Worm (Caenorhabditis elegans) whole organism, L4 larva: ENCODE data around the gene srh-7.

Source experiments
- F26F4.8 ChIP-seq: fragments of 200-800 bp; sonication (Bioruptor generic); conservative IDR thresholded peaks from 2 replicates; pipeline ENCODE4 v1.3.6; 2022; ENCODE audit warnings: missing genetic modification characterization, missing compliant biosample characterization
- T20F7.1 ChIP-seq: fragments of 200-800 bp; sonication (Bioruptor generic); optimal IDR thresholded peaks from 2 replicates; lab custom pipeline; 2018; ENCODE audit warnings: mild to moderate bottlenecking, missing genetic modification characterization, missing compliant biosample characterization
- T26A8.4 ChIP-seq: fragments of 200-800 bp; sonication (Bioruptor generic); IDR thresholded peaks from 2 replicates; pipeline ENCODE4 v1.3.6; 2022; ENCODE audit warnings: missing genetic modification characterization, missing compliant biosample characterization
- Y105C5A.15 ChIP-seq: fragments of 200-800 bp; sonication (Bioruptor generic); IDR thresholded peaks from 2 replicates; pipeline ENCODE4 v1.3.6; 2022; ENCODE audit warnings: missing genetic modification characterization, missing compliant biosample characterization
- ama-1 ChIP-seq: fragments of 150-350 bp; optimal IDR thresholded peaks from 2 replicates; lab custom pipeline; 2014; ENCODE audit warnings: inconsistent platforms, mixed read lengths
- ces-1 ChIP-seq: fragments of 150-350 bp; sonication (generic microtip); optimal IDR thresholded peaks from 4 replicates; lab custom pipeline; 2014; ENCODE audit warnings: missing biosample characterization, missing genetic modification reagents, missing genetic modification characterization
- daf-19 ChIP-seq: fragments of 200-800 bp; sonication (Bioruptor generic); conservative IDR thresholded peaks from 2 replicates; pipeline ENCODE4 v1.3.6; 2022; ENCODE audit warnings: missing genetic modification characterization, missing compliant biosample characterization
- dmd-8 ChIP-seq: fragments of 200-800 bp; sonication (Bioruptor generic); IDR thresholded peaks from 2 replicates; pipeline ENCODE4 v1.3.6; 2022; ENCODE audit warnings: missing genetic modification characterization, missing compliant biosample characterization
- dmd-9 ChIP-seq: fragments of 200-800 bp; sonication (Bioruptor generic); IDR thresholded peaks from 2 replicates; pipeline ENCODE4 v1.3.6; 2022; ENCODE audit warnings: missing genetic modification reagents, missing genetic modification characterization, missing compliant biosample characterization
- dpl-1 ChIP-seq: fragments of 150-350 bp; optimal IDR thresholded peaks from 2 replicates; lab custom pipeline; 2014; ENCODE audit warnings: missing biosample characterization, missing genetic modification reagents, missing genetic modification characterization
- dve-1 ChIP-seq: sonication (generic microtip); optimal IDR thresholded peaks from 2 replicates; lab custom pipeline; 2017; ENCODE audit warnings: antibody characterized with exemption, mild to moderate bottlenecking, missing genetic modification characterization, missing compliant biosample characterization; ENCODE audit not compliant: insufficient read depth
- hif-1 ChIP-seq, 2 experiments: sonication (generic microtip); optimal IDR thresholded peaks; 2 replicates each; lab custom pipeline; 2016 to 2017; ENCODE audit warnings: missing compliant biosample characterization in 2 of 2, missing genetic modification characterization in 2 of 2, missing genetic modification reagents in 2 of 2, missing genotype in 2 of 2, mild to moderate bottlenecking in 1 of 2
- jun-1 ChIP-seq: fragments of 150-350 bp; optimal IDR thresholded peaks from 2 replicates; lab custom pipeline; 2014; ENCODE audit warnings: missing biosample characterization, missing genetic modification reagents, missing genetic modification characterization
- lin-29 ChIP-seq: fragments of 200-800 bp; sonication (Bioruptor generic); IDR thresholded peaks from 2 replicates; pipeline ENCODE4 v1.3.6; 2022; ENCODE audit warnings: missing genetic modification reagents, missing genetic modification characterization, missing compliant biosample characterization
- lin-38 ChIP-seq: fragments of 200-800 bp; sonication (Bioruptor generic); IDR thresholded peaks from 2 replicates; pipeline ENCODE4 v1.3.6; 2022; ENCODE audit warnings: missing genetic modification reagents, missing genetic modification characterization, missing compliant biosample characterization
- madf-5 ChIP-seq, 2 experiments: fragments of 200-800 bp; sonication (Bioruptor generic); IDR thresholded peaks; 2 replicates each; pipeline ENCODE4 v1.3.6; 2022; ENCODE audit warnings: missing compliant biosample characterization in 2 of 2, missing genetic modification characterization in 2 of 2
- madf-9 ChIP-seq: fragments of 200-800 bp; sonication (Bioruptor generic); conservative IDR thresholded peaks from 2 replicates; pipeline ENCODE4 v1.3.6; 2022; ENCODE audit warnings: missing genetic modification reagents, missing genetic modification characterization, missing compliant biosample characterization
- mep-1 ChIP-seq: fragments of 150-350 bp; sonication (generic microtip); optimal IDR thresholded peaks from 3 replicates; lab custom pipeline; 2014; ENCODE audit warnings: missing biosample characterization, missing genetic modification characterization
- mxl-2 ChIP-seq: fragments of 200-800 bp; sonication (Bioruptor generic); conservative IDR thresholded peaks from 2 replicates; pipeline ENCODE4 v1.3.6; 2022; ENCODE audit warnings: missing genetic modification reagents, missing genetic modification characterization, missing compliant biosample characterization
- mxl-3 ChIP-seq: fragments of 200-800 bp; sonication (Bioruptor generic); optimal IDR thresholded peaks from 2 replicates; lab custom pipeline; 2018; ENCODE audit warnings: mild to moderate bottlenecking, missing genetic modification characterization, missing compliant biosample characterization
- nhr-11 ChIP-seq: fragments of 150-350 bp; optimal IDR thresholded peaks from 2 replicates; lab custom pipeline; 2014; ENCODE audit warnings: missing biosample characterization, missing genetic modification characterization
- nhr-28 ChIP-seq: fragments of 150-350 bp; optimal IDR thresholded peaks from 2 replicates; lab custom pipeline; 2014; ENCODE audit warnings: missing biosample characterization, missing genetic modification characterization
- pha-4 ChIP-seq, 2 experiments: fragments of 150-350 bp in 1 of 2; fragments of 200-800 bp in 1 of 2; sonication (Bioruptor generic) in 1 of 2; IDR thresholded peaks in 1 of 2; optimal IDR thresholded peaks in 1 of 2; 2 replicates each; pipeline versions ENCODE4 v1.3.6 to Lab custom; 2014 to 2022; ENCODE audit warnings: missing genetic modification characterization in 2 of 2, missing genetic modification reagents in 2 of 2, missing biosample characterization in 1 of 2, missing compliant biosample characterization in 1 of 2
- pqm-1 ChIP-seq: sonication (generic microtip); optimal IDR thresholded peaks from 2 replicates; lab custom pipeline; 2017; ENCODE audit warnings: missing biosample characterization, missing genetic modification characterization
- set-16 ChIP-seq: fragments of 200-800 bp; sonication (Bioruptor generic); IDR thresholded peaks from 2 replicates; pipeline ENCODE4 v1.3.6; 2022; ENCODE audit warnings: missing genetic modification reagents, missing genetic modification characterization, missing compliant biosample characterization
- spr-3 ChIP-seq: fragments of 200-800 bp; sonication (Bioruptor generic); optimal IDR thresholded peaks from 2 replicates; lab custom pipeline; 2018; ENCODE audit warnings: mild to moderate bottlenecking, missing genetic modification characterization, missing compliant biosample characterization
- tra-1 ChIP-seq: fragments of 200-800 bp; sonication (Bioruptor generic); IDR thresholded peaks from 2 replicates; pipeline ENCODE4 v1.3.6; 2022; ENCODE audit warnings: missing genetic modification reagents, missing genetic modification characterization, missing compliant biosample characterization
- unc-39 ChIP-seq: sonication (generic microtip); optimal IDR thresholded peaks from 2 replicates; lab custom pipeline; 2017; ENCODE audit warnings: missing biosample characterization, missing genetic modification characterization
- unc-62 ChIP-seq, 3 experiments: fragments of 150-350 bp in 1 of 3; sonication (generic microtip); optimal IDR thresholded peaks in 2 of 3; peaks in 1 of 3; 1 replicate in 1 of 3; 2 replicates in 2 of 3; lab custom pipeline; 2014 to 2017; ENCODE audit warnings: missing biosample characterization in 3 of 3, missing genetic modification characterization in 3 of 3, missing genetic modification reagents in 3 of 3, missing genotype in 1 of 3
- zfp-2 ChIP-seq: sonication (generic microtip); optimal IDR thresholded peaks from 2 replicates; lab custom pipeline; 2016; ENCODE audit warnings: mild to moderate bottlenecking, missing genetic modification characterization, missing compliant biosample characterization
- ztf-11 ChIP-seq: fragments of 150-350 bp; optimal IDR thresholded peaks from 2 replicates; lab custom pipeline; 2014; ENCODE audit warnings: missing biosample characterization, missing genetic modification characterization
- ztf-7 ChIP-seq: fragments of 150-350 bp; optimal IDR thresholded peaks from 2 replicates; lab custom pipeline; 2014; ENCODE audit warnings: missing biosample characterization, missing genetic modification characterization

Gene srh-7

ce11 chrV:4041853-4042424 lies 33.9 kb downstream of the srh-7 start, which contains the start of the genes C49G7.10 and irg-2 (continued):
- no peak for TF ChIP-seq madf-5 (GFP tag; IDR thresholded peaks at IDR 0.05; lab: Robert Waterston, UW)
- TF ChIP-seq pha-4 (GFP tag; IDR thresholded peaks at IDR 0.05; lab: Robert Waterston, UW), result no peak
- no peak for TF ChIP-seq pha-4 (tag; optimal IDR thresholded peaks at IDR 0.05; lab: Kevin White, UChicago)
- TF ChIP-seq set-16 (GFP tag; lab: Robert Waterston, UW), result no peak
- TF ChIP-seq unc-39 (tag; lab: Kevin White, UChicago), result no peak
- peak; percentile 18 for TF ChIP-seq nhr-28
- peak; percentile 12 for TF ChIP-seq pqm-1 (tag; lab: Kevin White, UChicago)
- no peak for TF ChIP-seq hif-1 (tag; optimal IDR thresholded peaks at IDR 0.05; lab: Kevin White, UChicago)
- peak; percentile 98 for TF ChIP-seq ztf-7 (tag; lab: Kevin White, UChicago)
- TF ChIP-seq F26F4.8 (GFP tag; lab: Robert Waterston, UW), result no peak
- peak; percentile 31 for TF ChIP-seq T20F7.1 (GFP tag; lab: Kevin White, UChicago)
- peak; percentile 46 for TF ChIP-seq nhr-11
- TF ChIP-seq mep-1 (tag; lab: Kevin White, UChicago), result no peak
- TF ChIP-seq ama-1 (lab: Kevin White, UChicago), result no peak
- peak; percentile 59 for TF ChIP-seq dve-1 (tag; lab: Kevin White, UChicago)
- TF ChIP-seq dpl-1 (GFP tag; lab: Kevin White, UChicago), result peak; percentile 7
- TF ChIP-seq ztf-11 (tag; lab: Kevin White, UChicago), result no peak
- TF ChIP-seq madf-9 (GFP tag; lab: Robert Waterston, UW), result no peak

DNA sequence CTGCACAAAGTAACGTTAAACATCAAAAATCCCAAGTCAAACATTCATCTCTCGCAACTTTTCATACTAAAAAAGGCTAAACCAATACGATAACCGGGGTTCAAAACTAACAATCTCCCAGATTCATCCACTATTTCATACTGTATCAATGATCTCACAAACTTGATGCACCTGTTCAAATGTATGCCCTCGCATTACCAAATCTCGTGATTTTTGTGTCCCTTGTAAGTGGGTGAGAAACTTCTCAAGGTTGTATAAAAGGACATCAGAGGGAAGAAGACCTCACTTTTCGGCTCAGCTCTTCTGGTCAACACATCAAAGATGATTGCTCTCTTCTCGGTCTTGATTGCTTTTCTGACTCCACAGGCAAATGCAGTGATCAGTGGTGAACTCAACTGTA lies 35.6 kb downstream of the srh-7 start, which contains the start of gene phat-3:
phat-3 (plus strand) TSS at position 301 of the 400 bp plus-strand sequence.
- no peak for TF ChIP-seq ama-1 (lab: Kevin White, UChicago)
- no peak for TF ChIP-seq ces-1 (GFP tag; lab: Kevin White, UChicago)
- no peak for TF ChIP-seq daf-19 (GFP tag; lab: Robert Waterston, UW)
- no peak for TF ChIP-seq jun-1 (tag; lab: Kevin White, UChicago)
- no peak for TF ChIP-seq T20F7.1 (GFP tag; lab: Kevin White, UChicago)
- no peak for TF ChIP-seq tra-1 (GFP tag; lab: Robert Waterston, UW)
- no peak for TF ChIP-seq lin-38 (GFP tag; lab: Robert Waterston, UW)

- no peak for TF ChIP-seq mxl-3 (GFP tag; lab: Kevin White, UChicago)
- no peak for TF ChIP-seq dmd-8
- TF ChIP-seq T26A8.4 (GFP tag; lab: Robert Waterston, UW), result no peak
- no peak for TF ChIP-seq dmd-9
- no peak for TF ChIP-seq mxl-2 (GFP tag; lab: Robert Waterston, UW)
- TF ChIP-seq zfp-2 (tag; lab: Kevin White, UChicago), result no peak
- TF ChIP-seq unc-39 (tag; lab: Kevin White, UChicago), result no peak
- no peak for TF ChIP-seq lin-29 (GFP tag; lab: Robert Waterston, UW)
- no peak for TF ChIP-seq lin-38 (GFP tag; lab: Robert Waterston, UW)
These were observed 38.1 kb downstream of the srh-7 start, which contains the start of gene phat-7 for ce11 chrV:4046122-4046521. Gene phat-7 (plus strand): TSS chrV:4046422.

DNA sequence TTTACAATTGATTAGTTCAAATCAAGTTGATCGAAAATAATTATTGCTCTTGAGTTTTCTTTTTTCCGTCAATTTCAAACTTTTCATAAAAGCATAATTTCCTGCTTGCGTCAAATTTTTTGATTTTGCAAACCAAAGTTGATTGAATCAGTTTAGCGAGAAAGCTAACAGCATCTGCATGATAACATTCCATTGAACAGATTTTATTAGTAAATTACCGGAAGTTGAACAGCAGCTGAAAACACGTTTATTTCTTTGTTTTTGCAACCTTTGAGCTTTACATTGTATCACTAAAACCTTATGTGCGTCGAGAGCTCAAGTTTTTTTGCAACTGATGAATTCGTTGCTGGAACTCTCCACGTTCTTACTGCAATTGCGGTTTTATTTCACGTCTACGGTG lies 39.5 kb downstream of the srh-7 start, which contains the start of gene srh-169:
srh-169 (plus strand) TSS at position 301 of the 400 bp plus-strand sequence.
- TF ChIP-seq Y105C5A.15, result no peak
- peak in 1 of 2 experiments; percentile 58 for TF ChIP-seq unc-62 (GFP tag; optimal IDR thresholded peaks at IDR 0.05 in 1 of 2; lab: Kevin White, UChicago)
- no peak for TF ChIP-seq unc-62 (tag; optimal IDR thresholded peaks at IDR 0.05; lab: Kevin White, UChicago)
- no peak for TF ChIP-seq spr-3 (GFP tag; lab: Kevin White, UChicago)
